Fruit fly (Drosophila melanogaster): ENCODE data around the gene Pdp1.

Pdp1 gene

DNA sequence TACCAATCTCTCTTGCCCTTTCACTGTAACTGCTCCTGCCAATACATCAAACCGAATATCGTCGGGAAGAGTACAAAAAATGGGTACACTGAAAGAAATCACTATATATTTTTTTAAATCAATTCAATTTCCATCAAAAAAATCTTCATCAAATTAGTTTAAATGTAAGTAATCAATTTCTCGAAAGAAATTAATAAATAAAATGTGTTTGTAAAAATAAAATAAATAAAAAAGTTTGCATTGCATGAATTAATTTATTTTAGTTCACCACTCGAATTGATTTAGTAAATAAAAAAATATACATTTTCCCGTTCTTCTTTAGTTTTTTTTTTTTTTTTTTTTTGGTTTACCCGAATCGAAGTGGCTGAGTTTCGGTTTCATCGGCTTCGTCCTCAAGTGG, 5.4 kb downstream of the Pdp1 start (continued):
- TF ChIP-seq so (GFP tag; IDR thresholded peaks at IDR 0.05) (no peak), hbn (GFP tag; IDR thresholded peaks at IDR 0.05; ENCODE audit: partially characterized antibody) (no peak), CG14014 (GFP tag; IDR thresholded peaks at IDR 0.05) (no peak), CoRest (tag; optimal IDR thresholded peaks at IDR 0.05) (peak; percentile 65), Ravus (GFP tag; IDR thresholded peaks at IDR 0.05) (no peak), Gug (GFP tag; IDR thresholded peaks at IDR 0.05) (no peak), CG18262 (tag; optimal IDR thresholded peaks at IDR 0.05) (peak; percentile 70), Hmr (GFP tag; optimal IDR thresholded peaks at IDR 0.05) (peak; percentile 38), H2.0 (GFP tag; IDR thresholded peaks at IDR 0.05) (no peak), Ptx1 (GFP tag; IDR thresholded peaks at IDR 0.05) (peak; percentile 33)

DNA sequence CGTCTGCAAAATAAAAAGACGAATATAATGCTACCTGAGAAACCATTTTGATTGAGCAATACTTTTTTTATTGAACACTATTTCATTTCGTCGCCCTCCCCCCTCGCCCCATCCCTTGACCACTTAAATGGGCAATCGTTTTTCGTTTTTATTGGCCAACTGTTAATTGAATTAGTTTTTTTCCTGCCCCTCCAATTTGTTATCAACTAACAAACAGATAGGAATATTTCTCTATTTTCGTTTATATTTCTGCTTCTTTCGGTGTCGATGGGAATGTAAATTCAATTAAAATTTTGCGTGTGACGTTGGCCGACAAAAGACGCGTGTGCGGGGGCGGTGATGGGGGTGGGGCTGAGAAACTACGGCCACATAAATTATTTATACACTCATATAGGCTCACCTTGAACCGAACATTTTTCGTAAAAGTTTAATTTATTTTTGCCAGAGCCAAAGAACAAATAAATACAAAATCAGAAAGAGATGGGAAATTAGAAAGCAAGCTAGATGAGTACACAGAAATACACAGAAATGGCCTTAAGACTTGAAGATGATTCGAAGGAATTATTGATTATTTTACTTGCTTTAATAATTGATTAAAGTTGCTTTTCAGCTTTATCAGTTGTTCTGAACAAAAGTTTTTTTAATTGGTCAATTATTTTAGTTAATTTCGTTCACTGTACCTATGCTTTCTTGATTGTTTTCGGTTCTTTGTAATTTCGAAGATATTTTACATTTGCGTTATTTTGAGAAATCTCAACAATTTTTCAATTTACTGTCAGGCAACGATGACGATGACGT, 6.3 kb downstream of the Pdp1 start:
- TF ChIP-seq Pdp1 (GFP tag; optimal IDR thresholded peaks at IDR 0.05) (peak; percentile 56 to 88), otp (GFP tag; IDR thresholded peaks at IDR 0.05) (peak; percentile 18; the same call in 2 of the 3 replicates), slou (GFP tag; optimal IDR thresholded peaks at IDR 0.05) (peak; percentile 33), grau (tag; optimal IDR thresholded peaks at IDR 0.05) (peak; percentile 73), tio (GFP tag; optimal IDR thresholded peaks at IDR 0.05) (peak; percentile 54), Fer2 (tag; optimal IDR thresholded peaks at IDR 0.05) (no peak), ap (GFP tag; IDR thresholded peaks at IDR 0.05) (peak; percentile 46), Myb (GFP tag; optimal IDR thresholded peaks at IDR 0.05) (peak; percentile 40), CG16815 (GFP tag; optimal IDR thresholded peaks at IDR 0.05) (peak; percentile 9), kni (GFP tag; optimal IDR thresholded peaks at IDR 0.05) (no peak), ash1 (GFP tag; optimal IDR thresholded peaks at IDR 0.05) (no peak), CG5180 (GFP tag; optimal IDR thresholded peaks at IDR 0.05) (no peak), peb (GFP tag; IDR thresholded peaks at IDR 0.05) (no peak), CG15479 (GFP tag; optimal IDR thresholded peaks at IDR 0.05) (no peak), trem (tag; optimal IDR thresholded peaks at IDR 0.05) (no peak), CG3281 (GFP tag; optimal IDR thresholded peaks at IDR 0.05) (peak; percentile 35), CG31441 (GFP tag; IDR thresholded peaks at IDR 0.05) (peak; percentile 67), CoRest (tag; optimal IDR thresholded peaks at IDR 0.05) (peak; percentile 68), zen (tag; optimal IDR thresholded peaks at IDR 0.05) (no peak), CG12744 (GFP tag; optimal IDR thresholded peaks at IDR 0.05) (peak; percentile 24), NfI (GFP tag; optimal IDR thresholded peaks at IDR 0.05) (peak; percentile 26), bsh (GFP tag; optimal IDR thresholded peaks at IDR 0.05) (peak in 1 of 2 experiments; percentile 57), CG10654 (GFP tag; optimal IDR thresholded peaks at IDR 0.05) (no peak), slp2 (GFP tag; optimal IDR thresholded peaks at IDR 0.05) (peak; percentile 60), CG13624 (GFP tag; optimal IDR thresholded peaks at IDR 0.05) (peak; percentile 68), gsb-n (tag; optimal IDR thresholded peaks at IDR 0.05) (no peak), CG10147 (GFP tag; optimal IDR thresholded peaks at IDR 0.05) (no peak), Meics (GFP tag; optimal IDR thresholded peaks at IDR 0.05) (peak; percentile 13), CG32772 (GFP tag; IDR thresholded peaks at IDR 0.05) (peak; percentile 33; the same call in 1 of the 2 replicates), pros (GFP tag; optimal IDR thresholded peaks at IDR 0.05) (no peak), Nf-YA (GFP tag; IDR thresholded peaks at IDR 0.05) (0 out of 2 replicates have a peak, but pooled peaks have one; percentile 13), Mad (GFP tag; optimal IDR thresholded peaks at IDR 0.05) (no peak), cato (GFP tag; optimal IDR thresholded peaks at IDR 0.05; ENCODE audit: borderline replicate concordance) (no peak), sd (tag; optimal IDR thresholded peaks at IDR 0.05) (peak; percentile 94), fru (optimal IDR thresholded peaks at IDR 0.05) (no peak), Nf-YB (GFP tag; optimal IDR thresholded peaks at IDR 0.05) (peak; percentile 34), CG18619 (GFP tag; optimal IDR thresholded peaks at IDR 0.05) (peak; percentile 46), CG4424 (GFP tag; optimal IDR thresholded peaks at IDR 0.05) (no peak), CG9215 (GFP tag; IDR thresholded peaks at IDR 0.05) (no peak)
